Worm (Caenorhabditis elegans) whole organism, mixed stage, embryonic: Measurements from ENCODE around the gene hsp-16.41.

Source experiments
- ceh-39 ChIP-seq: fragments of 150-350 bp; optimal IDR thresholded peaks from 2 replicates; lab custom pipeline; 2014; ENCODE audit warnings: missing biosample characterization, missing genetic modification characterization
- ceh-43 ChIP-seq: fragments of 200-800 bp; sonication (Bioruptor generic); optimal IDR thresholded peaks from 2 replicates; lab custom pipeline; 2018; ENCODE audit warnings: mild to moderate bottlenecking, missing genetic modification characterization, moderate library complexity, missing compliant biosample characterization
- elt-3 ChIP-seq: fragments of 150-350 bp; optimal IDR thresholded peaks from 2 replicates; lab custom pipeline; 2014; ENCODE audit warnings: missing biosample characterization, missing genetic modification characterization
- flh-1 ChIP-seq: fragments of 200-800 bp; sonication (Bioruptor generic); optimal IDR thresholded peaks from 2 replicates; lab custom pipeline; 2018; ENCODE audit warnings: mild to moderate bottlenecking, missing genetic modification characterization, moderate library complexity, missing compliant biosample characterization
- hlh-1 ChIP-seq: fragments of 150-350 bp; optimal IDR thresholded peaks from 2 replicates; lab custom pipeline; 2014; ENCODE audit warnings: missing biosample characterization, missing genetic modification reagents, missing genetic modification characterization
- lin-13 ChIP-seq: fragments of 150-350 bp; optimal IDR thresholded peaks from 2 replicates; lab custom pipeline; 2014; ENCODE audit warnings: missing biosample characterization, missing genetic modification characterization
- pha-4 ChIP-seq: fragments of 150-350 bp; optimal IDR thresholded peaks from 2 replicates; lab custom pipeline; 2018; ENCODE audit warnings: missing biosample characterization, missing genetic modification reagents, missing genetic modification characterization
- snpc-4 ChIP-seq: fragments of 150-350 bp; optimal IDR thresholded peaks from 2 replicates; lab custom pipeline; 2014; ENCODE audit warnings: missing biosample characterization, missing genetic modification characterization
- unc-62 ChIP-seq: fragments of 150-350 bp; optimal IDR thresholded peaks from 2 replicates; lab custom pipeline; 2014; ENCODE audit warnings: missing biosample characterization, missing genetic modification reagents, missing genetic modification characterization

DNA sequence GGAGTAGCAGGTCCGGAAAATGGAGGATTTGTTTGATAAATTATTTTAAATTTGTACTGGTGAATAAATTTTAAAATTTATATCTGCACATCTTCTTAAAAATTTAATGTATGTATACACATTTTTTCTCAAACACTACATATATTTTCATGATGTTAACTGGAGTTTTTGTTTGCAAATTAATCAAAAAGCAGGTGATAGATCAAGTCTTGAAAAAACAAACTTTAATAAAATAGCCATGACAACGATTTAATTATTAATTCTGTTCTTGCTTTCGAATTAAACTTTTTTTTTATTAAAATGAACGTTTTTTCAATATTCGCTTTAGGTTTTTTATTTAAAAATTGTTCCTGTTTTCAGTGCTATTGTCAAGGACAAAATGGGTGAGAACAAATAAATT is 10.8 kb upstream of the hsp-16.41 start, which contains the start of gene F36H9.1:
- TF ChIP-seq unc-62 (GFP tag; lab: Kevin White, UChicago) (no peak), flh-1 (no peak), lin-13 (tag; lab: Kevin White, UChicago) (no peak), ceh-39 (tag; lab: Kevin White, UChicago) (no peak), snpc-4 (no peak), elt-3 (tag; lab: Kevin White, UChicago) (no peak), ceh-43 (no peak), pha-4 (tag; lab: Kevin White, UChicago) (no peak), hlh-1 (tag; lab: Kevin White, UChicago) (no peak)
